Worm (Caenorhabditis elegans) whole organism, L2 larva: ENCODE measurements around the gene str-93.

Experiments
- C34F6.9 ChIP-seq: fragments of 150-350 bp; optimal IDR thresholded peaks from 2 replicates; lab custom pipeline; 2014; ENCODE audit warnings: missing biosample characterization, missing genetic modification characterization
- R02D3.7 ChIP-seq: fragments of 150-350 bp; optimal IDR thresholded peaks from 2 replicates; lab custom pipeline; 2014; ENCODE audit warnings: missing biosample characterization, missing genetic modification characterization
- Y55F3AM.14 ChIP-seq: fragments of 200-800 bp; sonication (Bioruptor generic); optimal IDR thresholded peaks from 2 replicates; lab custom pipeline; 2018; ENCODE audit warnings: mild to moderate bottlenecking, missing genetic modification characterization, missing compliant biosample characterization
- ZK546.5 ChIP-seq: sonication (generic microtip); optimal IDR thresholded peaks from 2 replicates; lab custom pipeline; 2017; ENCODE audit warnings: missing biosample characterization, missing genetic modification characterization
- alr-1 ChIP-seq: fragments of 150-350 bp; optimal IDR thresholded peaks from 2 replicates; lab custom pipeline; 2014; ENCODE audit warnings: missing biosample characterization, missing genetic modification characterization
- aly-2 ChIP-seq: fragments of 150-350 bp; optimal IDR thresholded peaks from 2 replicates; lab custom pipeline; 2014; ENCODE audit warnings: missing biosample characterization, missing genetic modification characterization
- ama-1 ChIP-seq: fragments of 150-350 bp; optimal IDR thresholded peaks from 2 replicates; lab custom pipeline; 2018; ENCODE audit warnings: inconsistent platforms
- ceh-16 ChIP-seq: fragments of 150-350 bp; optimal IDR thresholded peaks from 2 replicates; lab custom pipeline; 2014; ENCODE audit warnings: missing biosample characterization, missing genetic modification characterization
- crh-2 ChIP-seq: sonication (generic microtip); optimal IDR thresholded peaks from 2 replicates; lab custom pipeline; 2017; ENCODE audit warnings: missing biosample characterization, missing genetic modification characterization
- dmd-4 ChIP-seq: sonication (generic microtip); optimal IDR thresholded peaks from 2 replicates; lab custom pipeline; 2017; ENCODE audit warnings: missing biosample characterization, missing genetic modification characterization
- egl-27 ChIP-seq: sonication (generic microtip); optimal IDR thresholded peaks from 3 replicates; lab custom pipeline; 2017; ENCODE audit warnings: missing biosample characterization, missing genetic modification reagents, missing genetic modification characterization
- elt-3 ChIP-seq: sonication (generic microtip); optimal IDR thresholded peaks from 2 replicates; lab custom pipeline; 2017; ENCODE audit warnings: missing biosample characterization, missing genetic modification characterization
- gmeb-1 ChIP-seq: fragments of 150-350 bp; optimal IDR thresholded peaks from 2 replicates; lab custom pipeline; 2014; ENCODE audit warnings: missing biosample characterization, missing genetic modification characterization
- lin-11 ChIP-seq: fragments of 150-350 bp; sonication (generic microtip); optimal IDR thresholded peaks from 2 replicates; lab custom pipeline; 2014; ENCODE audit warnings: missing biosample characterization, missing genetic modification characterization, inconsistent platforms, mixed read lengths
- lin-39 ChIP-seq: fragments of 150-350 bp; optimal IDR thresholded peaks from 2 replicates; lab custom pipeline; 2014; ENCODE audit warnings: missing biosample characterization, missing genetic modification reagents, missing genetic modification characterization
- lsy-2 ChIP-seq, 2 experiments: fragments of 150-350 bp in 1 of 2; sonication (generic microtip) in 1 of 2; optimal IDR thresholded peaks; 2 replicates each; lab custom pipeline; 2014 to 2017; ENCODE audit warnings: missing biosample characterization in 2 of 2, missing genetic modification characterization in 2 of 2
- mab-5 ChIP-seq: fragments of 150-350 bp; optimal IDR thresholded peaks from 2 replicates; lab custom pipeline; 2014; ENCODE audit warnings: missing biosample characterization, missing genetic modification characterization
- mbf-1 ChIP-seq: sonication (generic microtip); optimal IDR thresholded peaks from 2 replicates; lab custom pipeline; 2017; ENCODE audit warnings: missing biosample characterization, missing genetic modification characterization
- nhr-12 ChIP-seq: fragments of 150-350 bp; optimal IDR thresholded peaks from 2 replicates; lab custom pipeline; 2014; ENCODE audit warnings: missing biosample characterization, missing genetic modification characterization
- nhr-129 ChIP-seq: fragments of 150-350 bp; optimal IDR thresholded peaks from 2 replicates; lab custom pipeline; 2014; ENCODE audit warnings: missing biosample characterization, missing genetic modification characterization
- nhr-21 ChIP-seq: fragments of 150-350 bp; optimal IDR thresholded peaks from 2 replicates; lab custom pipeline; 2014; ENCODE audit warnings: missing biosample characterization, missing genetic modification characterization
- nhr-23 ChIP-seq: fragments of 150-350 bp; optimal IDR thresholded peaks from 2 replicates; lab custom pipeline; 2014; ENCODE audit warnings: missing biosample characterization, missing genetic modification reagents, missing genetic modification characterization
- nhr-237 ChIP-seq: fragments of 150-350 bp; optimal IDR thresholded peaks from 2 replicates; lab custom pipeline; 2014; ENCODE audit warnings: missing biosample characterization, missing genetic modification characterization
- nhr-25 ChIP-seq: fragments of 150-350 bp; sonication (generic microtip); optimal IDR thresholded peaks from 3 replicates; lab custom pipeline; 2014; ENCODE audit warnings: missing biosample characterization, missing genetic modification characterization
- nhr-77 ChIP-seq: fragments of 150-350 bp; optimal IDR thresholded peaks from 2 replicates; lab custom pipeline; 2014; ENCODE audit warnings: missing biosample characterization, missing genetic modification characterization
- skn-1 ChIP-seq: sonication (generic microtip); optimal IDR thresholded peaks from 2 replicates; lab custom pipeline; 2017; ENCODE audit warnings: missing biosample characterization, missing genetic modification characterization
- sma-3 ChIP-seq: sonication (generic microtip); optimal IDR thresholded peaks from 2 replicates; lab custom pipeline; 2016; ENCODE audit warnings: missing genetic modification reagents, missing genetic modification characterization, missing compliant biosample characterization
- sma-9 ChIP-seq, 2 experiments: fragments of 150-350 bp in 1 of 2; sonication (generic microtip) in 1 of 2; optimal IDR thresholded peaks; 2 replicates each; lab custom pipeline; 2014 to 2016; ENCODE audit warnings: missing genetic modification characterization in 2 of 2, mild to moderate bottlenecking in 1 of 2, missing biosample characterization in 1 of 2, missing compliant biosample characterization in 1 of 2, missing genetic modification reagents in 1 of 2, moderate library complexity in 1 of 2
- snpc-4 ChIP-seq: fragments of 150-350 bp; optimal IDR thresholded peaks from 2 replicates; lab custom pipeline; 2014; ENCODE audit warnings: missing biosample characterization, missing genetic modification characterization
- unc-39 ChIP-seq: fragments of 150-350 bp; optimal IDR thresholded peaks from 2 replicates; lab custom pipeline; 2014; ENCODE audit warnings: missing biosample characterization, missing genetic modification characterization
- unc-62 ChIP-seq: fragments of 150-350 bp; optimal IDR thresholded peaks from 2 replicates; lab custom pipeline; 2014; ENCODE audit warnings: missing biosample characterization, missing genetic modification reagents, missing genetic modification characterization
- zag-1 ChIP-seq: fragments of 150-350 bp; optimal IDR thresholded peaks from 2 replicates; lab custom pipeline; 2014; ENCODE audit warnings: missing biosample characterization, missing genetic modification characterization
- ztf-1 ChIP-seq: fragments of 200-800 bp; sonication (Bioruptor generic); conservative IDR thresholded peaks from 2 replicates; pipeline ENCODE4 v1.3.6; 2022; ENCODE audit warnings: missing genetic modification characterization, missing compliant biosample characterization
- ztf-11 ChIP-seq: sonication (generic microtip); optimal IDR thresholded peaks from 2 replicates; lab custom pipeline; 2017; ENCODE audit warnings: missing biosample characterization, missing genetic modification characterization
- ztf-4 ChIP-seq: fragments of 150-350 bp; optimal IDR thresholded peaks from 2 replicates; lab custom pipeline; 2014; ENCODE audit warnings: missing biosample characterization, missing genetic modification characterization

The str-93 gene

ce11 chrV:17683290-17683689, 10.0 kb upstream of the str-93 start:
- TF ChIP-seq skn-1 (tag; lab: Kevin White, UChicago) (no peak), ztf-1 (GFP tag; lab: Robert Waterston, UW) (no peak), ama-1 (lab: Kevin White, UChicago) (no peak), unc-39 (tag; lab: Kevin White, UChicago) (no peak), gmeb-1 (tag; lab: Kevin White, UChicago) (no peak), ceh-16 (tag; lab: Kevin White, UChicago) (no peak), ZK546.5 (tag; lab: Kevin White, UChicago) (no peak)

ce11 chrV:17676553-17676952, 3.3 kb upstream of the str-93 start, which contains the start of gene str-92:
TSS of gene str-92 (minus strand) at chrV:17676653.
- TF ChIP-seq R02D3.7 (tag; lab: Kevin White, UChicago) (no peak), lin-39 (tag; lab: Kevin White, UChicago) (no peak)

ce11 chrV:17668531-17668930, 4.7 kb downstream of the str-93 start, which contains the start of gene str-89:
TSS of gene str-89 (plus strand) at chrV:17668831.
- TF ChIP-seq mbf-1 (tag; lab: Kevin White, UChicago) (no peak), unc-62 (GFP tag; lab: Kevin White, UChicago) (no peak), snpc-4 (tag; lab: Kevin White, UChicago) (no peak), lin-39 (tag; lab: Kevin White, UChicago) (no peak), ZK546.5 (tag; lab: Kevin White, UChicago) (no peak), nhr-237 (tag; lab: Kevin White, UChicago) (no peak), ztf-11 (tag; lab: Kevin White, UChicago) (no peak), lsy-2 (tag; optimal IDR thresholded peaks at IDR 0.05; lab: Kevin White, UChicago) (no peak), skn-1 (tag; lab: Kevin White, UChicago) (no peak), nhr-21 (tag; lab: Kevin White, UChicago) (no peak), aly-2 (tag; lab: Kevin White, UChicago) (no peak), lin-11 (no peak), alr-1 (tag; lab: Kevin White, UChicago) (no peak), nhr-129 (tag; lab: Kevin White, UChicago) (no peak), ama-1 (lab: Kevin White, UChicago) (no peak)

- TF ChIP-seq sma-9 (GFP tag; optimal IDR thresholded peaks at IDR 0.05; lab: Kevin White, UChicago) (no peak), sma-9 (tag; optimal IDR thresholded peaks at IDR 0.05; lab: Kevin White, UChicago) (no peak), ztf-4 (tag; lab: Kevin White, UChicago) (no peak), mbf-1 (tag; lab: Kevin White, UChicago) (no peak), crh-2 (tag; lab: Kevin White, UChicago) (no peak), ZK546.5 (tag; lab: Kevin White, UChicago) (no peak), ceh-16 (tag; lab: Kevin White, UChicago) (no peak), nhr-77 (tag; lab: Kevin White, UChicago) (no peak)
Measured at ce11 chrV:17667676-17668075, 5.6 kb downstream of the str-93 start, which contains the start of gene F59A1.12. TSS of gene F59A1.12 (minus strand) at chrV:17667776.

ce11 chrV:17665906-17666305, 7.3 kb downstream of the str-93 start, which contains the start of gene F59A1.11:
TSS of gene F59A1.11 (minus strand) at chrV:17666006.
- no peak for TF ChIP-seq ceh-16 (tag; lab: Kevin White, UChicago)
- TF ChIP-seq unc-62 (GFP tag; lab: Kevin White, UChicago), result no peak
- TF ChIP-seq aly-2 (tag; lab: Kevin White, UChicago), result no peak
- no peak for TF ChIP-seq dmd-4 (tag; lab: Kevin White, UChicago)
- no peak for TF ChIP-seq lsy-2 (tag; optimal IDR thresholded peaks at IDR 0.05; lab: Kevin White, UChicago)
- TF ChIP-seq egl-27 (tag; lab: Kevin White, UChicago), result no peak
- TF ChIP-seq mab-5, result no peak
- no peak for TF ChIP-seq nhr-25 (tag; lab: Kevin White, UChicago)
- no peak for TF ChIP-seq Y55F3AM.14 (GFP tag; lab: Kevin White, UChicago)
- TF ChIP-seq elt-3 (tag; lab: Kevin White, UChicago), result no peak
- TF ChIP-seq nhr-12 (tag; lab: Kevin White, UChicago), result no peak
- TF ChIP-seq sma-3 (GFP tag; lab: Kevin White, UChicago), result no peak
- TF ChIP-seq ztf-1 (GFP tag; lab: Robert Waterston, UW), result no peak
- no peak for TF ChIP-seq nhr-23 (tag; lab: Kevin White, UChicago)
- no peak for TF ChIP-seq C34F6.9 (tag; lab: Kevin White, UChicago)
- no peak for TF ChIP-seq zag-1 (tag; lab: Kevin White, UChicago)
- no peak for TF ChIP-seq ztf-4 (tag; lab: Kevin White, UChicago)
- no peak for TF ChIP-seq lin-39 (tag; lab: Kevin White, UChicago)
- no peak for TF ChIP-seq R02D3.7 (tag; lab: Kevin White, UChicago)
- TF ChIP-seq ama-1 (lab: Kevin White, UChicago), result no peak
